4 worm cellular contexts compared by ENCODE assay signal in genomic region chrII:12459422-12459821, ce11.
TF ChIP-seq lines count a peak whose summit lies in the region.

TSS of gene tag-281 (plus strand) at chrII:12459761.

TF ChIP-seq in whole organism, L2 larva, 48 proteins besides CTCF, POLR2A, EP300 and RAD21 (continues in another document):
- peak; percentile 36 for TF ChIP-seq ztf-4 (tag; optimal IDR thresholded peaks at IDR 0.05; lab: Kevin White, UChicago)
- no peak for TF ChIP-seq aly-2 (tag; optimal IDR thresholded peaks at IDR 0.05; lab: Kevin White, UChicago)
- peak; percentile 40 for TF ChIP-seq nhr-129 (tag; optimal IDR thresholded peaks at IDR 0.05; lab: Kevin White, UChicago)
- peak; percentile 13 for TF ChIP-seq nhr-6 (tag; optimal IDR thresholded peaks at IDR 0.05; lab: Kevin White, UChicago)
- peak; percentile 99 for TF ChIP-seq gmeb-1 (tag; optimal IDR thresholded peaks at IDR 0.05; lab: Kevin White, UChicago)
- peak; percentile 82 for TF ChIP-seq crh-2 (tag; optimal IDR thresholded peaks at IDR 0.05; lab: Kevin White, UChicago)
- peak; percentile 85 for TF ChIP-seq snpc-4 (tag; optimal IDR thresholded peaks at IDR 0.05; lab: Kevin White, UChicago)
- TF ChIP-seq ama-1 (optimal IDR thresholded peaks at IDR 0.05; lab: Kevin White, UChicago), result no peak
- TF ChIP-seq egl-27 (tag; optimal IDR thresholded peaks at IDR 0.05; lab: Kevin White, UChicago), result peak; percentile 71
- no peak for TF ChIP-seq dmd-4 (tag; optimal IDR thresholded peaks at IDR 0.05; lab: Kevin White, UChicago)
- peak; percentile 82 for TF ChIP-seq sma-3 (GFP tag; optimal IDR thresholded peaks at IDR 0.05; lab: Kevin White, UChicago)
- peak; percentile 41 for TF ChIP-seq nhr-10 (tag; optimal IDR thresholded peaks at IDR 0.05; lab: Kevin White, UChicago)
- TF ChIP-seq sem-4 (tag; optimal IDR thresholded peaks at IDR 0.05; lab: Kevin White, UChicago), result peak; percentile 58
- TF ChIP-seq nhr-21 (tag; optimal IDR thresholded peaks at IDR 0.05; lab: Kevin White, UChicago), result peak; percentile 72
- peak; percentile 68 for TF ChIP-seq mab-5 (tag; optimal IDR thresholded peaks at IDR 0.05; lab: Kevin White, UChicago)
- no peak for TF ChIP-seq skn-1 (tag; optimal IDR thresholded peaks at IDR 0.05; lab: Kevin White, UChicago)
- TF ChIP-seq unc-55 (GFP tag; optimal IDR thresholded peaks at IDR 0.05; lab: Kevin White, UChicago), result peak; percentile 93
- peak; percentile 85 for TF ChIP-seq lin-13 (GFP tag; optimal IDR thresholded peaks at IDR 0.05; lab: Kevin White, UChicago)
- no peak for TF ChIP-seq ztf-11 (tag; optimal IDR thresholded peaks at IDR 0.05; lab: Kevin White, UChicago)
- TF ChIP-seq elt-1 (tag; optimal IDR thresholded peaks at IDR 0.05; lab: Kevin White, UChicago), result no peak
- TF ChIP-seq mdl-1 (tag; optimal IDR thresholded peaks at IDR 0.05; lab: Kevin White, UChicago), result peak in 1 of 2 experiments; percentile 14
- TF ChIP-seq fos-1 (tag; optimal IDR thresholded peaks at IDR 0.05; lab: Kevin White, UChicago), result no peak
- TF ChIP-seq lsy-2 (tag; optimal IDR thresholded peaks at IDR 0.05; lab: Kevin White, UChicago), result peak; percentile 86 to 92

TF ChIP-seq in whole organism, L4 larva, 104 proteins besides CTCF, POLR2A, EP300 and RAD21 (continues in another document):
- TF ChIP-seq lin-38 (GFP tag; IDR thresholded peaks at IDR 0.05; lab: Robert Waterston, UW), result peak; percentile 99
- TF ChIP-seq snpc-1.2 (GFP tag; IDR thresholded peaks at IDR 0.05; lab: Robert Waterston, UW), result no peak
- TF ChIP-seq F49E8.2 (tag; optimal IDR thresholded peaks at IDR 0.05; lab: Kevin White, UChicago; ENCODE audit: borderline replicate concordance), result no peak
- TF ChIP-seq mxl-2 (GFP tag; conservative IDR thresholded peaks at IDR 0.05; lab: Robert Waterston, UW), result no peak
- TF ChIP-seq saeg-2 (GFP tag; IDR thresholded peaks at IDR 0.05; lab: Robert Waterston, UW), result no peak
- TF ChIP-seq ZK546.5 (tag; optimal IDR thresholded peaks at IDR 0.05; lab: Kevin White, UChicago), result no peak
- no peak for TF ChIP-seq cey-2 (tag; optimal IDR thresholded peaks at IDR 0.05; lab: Kevin White, UChicago; ENCODE audit: borderline replicate concordance, insufficient read depth)
- no peak for TF ChIP-seq zip-2 (tag; optimal IDR thresholded peaks at IDR 0.05; lab: Kevin White, UChicago)
- TF ChIP-seq zag-1 (tag; optimal IDR thresholded peaks at IDR 0.05; lab: Kevin White, UChicago), result no peak
- TF ChIP-seq set-16 (GFP tag; IDR thresholded peaks at IDR 0.05; lab: Robert Waterston, UW), result no peak
- no peak for TF ChIP-seq spr-3 (GFP tag; optimal IDR thresholded peaks at IDR 0.05; lab: Kevin White, UChicago)
- peak; percentile 60; the same call in 1 of the 2 replicates for TF ChIP-seq zfp-3 (GFP tag; conservative IDR thresholded peaks at IDR 0.05; lab: Robert Waterston, UW)
- no peak for TF ChIP-seq R02D3.7 (tag; optimal IDR thresholded peaks at IDR 0.05; lab: Kevin White, UChicago)
- TF ChIP-seq unc-39 (tag; optimal IDR thresholded peaks at IDR 0.05; lab: Kevin White, UChicago), result no peak
- 0 out of 2 replicates have a peak, but pooled peaks have one; percentile 50 for TF ChIP-seq dmd-9 (GFP tag; IDR thresholded peaks at IDR 0.05; lab: Robert Waterston, UW)
- TF ChIP-seq attf-4 (tag; optimal IDR thresholded peaks at IDR 0.05; lab: Kevin White, UChicago), result no peak
- no peak for TF ChIP-seq dmd-8 (GFP tag; IDR thresholded peaks at IDR 0.05; lab: Robert Waterston, UW)
- no peak for TF ChIP-seq gei-8 (GFP tag; optimal IDR thresholded peaks at IDR 0.05; lab: Kevin White, UChicago)
- TF ChIP-seq ctbp-1 (GFP tag; IDR thresholded peaks at IDR 0.05; lab: Robert Waterston, UW), result no peak
- no peak for TF ChIP-seq php-3 (GFP tag; IDR thresholded peaks at IDR 0.05; lab: Robert Waterston, UW)
- no peak for TF ChIP-seq nhr-25 (tag; optimal IDR thresholded peaks at IDR 0.05; lab: Kevin White, UChicago; ENCODE audit: borderline replicate concordance, insufficient read depth)
- TF ChIP-seq ceh-62 (tag; optimal IDR thresholded peaks at IDR 0.05; lab: Kevin White, UChicago), result no peak
- peak; percentile 85 for TF ChIP-seq mes-2 (tag; optimal IDR thresholded peaks at IDR 0.05; lab: Kevin White, UChicago; ENCODE audit: poor library complexity, severe bottlenecking)

TF ChIP-seq in whole organism, late embryonic, 69 proteins besides CTCF, POLR2A, EP300 and RAD21 (continues in another document):
- TF ChIP-seq ceh-22 (tag; optimal IDR thresholded peaks at IDR 0.05; lab: Kevin White, UChicago) (no peak), elt-4 (tag; optimal IDR thresholded peaks at IDR 0.05; lab: Kevin White, UChicago) (no peak), ceh-6 (GFP tag; optimal IDR thresholded peaks at IDR 0.05; lab: Kevin White, UChicago) (no peak), tbx-7 (tag; optimal IDR thresholded peaks at IDR 0.05; lab: Kevin White, UChicago) (no peak), ama-1 (optimal IDR thresholded peaks at IDR 0.05; lab: Kevin White, UChicago) (no peak), dve-1 (tag; optimal IDR thresholded peaks at IDR 0.05; lab: Kevin White, UChicago) (no peak), ceh-31 (tag; optimal IDR thresholded peaks at IDR 0.05; lab: Kevin White, UChicago) (peak; percentile 15), sdc-2 (tag; optimal IDR thresholded peaks at IDR 0.05; lab: Kevin White, UChicago) (no peak), ets-4 (tag; optimal IDR thresholded peaks at IDR 0.05; lab: Kevin White, UChicago) (no peak), pros-1 (tag; optimal IDR thresholded peaks at IDR 0.05; lab: Kevin White, UChicago) (no peak), unc-55 (GFP tag; optimal IDR thresholded peaks at IDR 0.05; lab: Kevin White, UChicago) (no peak), rnt-1 (tag; optimal IDR thresholded peaks at IDR 0.05; lab: Kevin White, UChicago) (no peak), elt-2 (tag; optimal IDR thresholded peaks at IDR 0.05; lab: Kevin White, UChicago) (no peak), sox-4 (tag; optimal IDR thresholded peaks at IDR 0.05; lab: Kevin White, UChicago) (no peak), ceh-48 (tag; optimal IDR thresholded peaks at IDR 0.05; lab: Kevin White, UChicago) (peak; percentile 3), K02D7.2 (tag; optimal IDR thresholded peaks at IDR 0.05; lab: Kevin White, UChicago) (no peak), pax-1 (tag; optimal IDR thresholded peaks at IDR 0.05; lab: Kevin White, UChicago) (peak; percentile 6), ceh-34 (tag; optimal IDR thresholded peaks at IDR 0.05; lab: Kevin White, UChicago) (peak; percentile 12), fax-1 (tag; optimal IDR thresholded peaks at IDR 0.05; lab: Kevin White, UChicago) (no peak), odd-2 (tag; optimal IDR thresholded peaks at IDR 0.05; lab: Kevin White, UChicago) (no peak), mec-3 (tag; optimal IDR thresholded peaks at IDR 0.05; lab: Kevin White, UChicago; ENCODE audit: borderline replicate concordance) (no peak), nfya-1 (tag; optimal IDR thresholded peaks at IDR 0.05; lab: Kevin White, UChicago) (peak; percentile 68), zip-5 (tag; optimal IDR thresholded peaks at IDR 0.05; lab: Kevin White, UChicago) (no peak), ahr-1 (tag; optimal IDR thresholded peaks at IDR 0.05; lab: Kevin White, UChicago) (no peak), eyg-1 (tag; optimal IDR thresholded peaks at IDR 0.05; lab: Kevin White, UChicago) (no peak), C38D4.7 (GFP tag; optimal IDR thresholded peaks at IDR 0.05; lab: Kevin White, UChicago) (no peak), ceh-45 (GFP tag; IDR thresholded peaks at IDR 0.05; lab: Robert Waterston, UW) (no peak), hlh-13 (GFP tag; optimal IDR thresholded peaks at IDR 0.05; lab: Kevin White, UChicago) (no peak)

TF ChIP-seq in whole organism, mixed stage, embryonic, 35 proteins besides CTCF, POLR2A, EP300 and RAD21:
- TF ChIP-seq mep-1 (tag; optimal IDR thresholded peaks at IDR 0.05; lab: Kevin White, UChicago) (peak; percentile 72), ceh-39 (tag; optimal IDR thresholded peaks at IDR 0.05; lab: Kevin White, UChicago) (peak; percentile 37), snpc-4 (tag; optimal IDR thresholded peaks at IDR 0.05; lab: Kevin White, UChicago) (no peak), ceh-43 (GFP tag; optimal IDR thresholded peaks at IDR 0.05; lab: Kevin White, UChicago) (no peak), lsy-2 (tag; optimal IDR thresholded peaks at IDR 0.05; lab: Kevin White, UChicago) (peak; percentile 82), pha-4 (tag; optimal IDR thresholded peaks at IDR 0.05; lab: Kevin White, UChicago) (peak; percentile 17), blmp-1 (tag; optimal IDR thresholded peaks at IDR 0.05; lab: Kevin White, UChicago) (no peak), flh-1 (GFP tag; optimal IDR thresholded peaks at IDR 0.05; lab: Kevin White, UChicago) (no peak), nhr-237 (tag; optimal IDR thresholded peaks at IDR 0.05; lab: Kevin White, UChicago) (peak; percentile 54), lin-13 (tag; optimal IDR thresholded peaks at IDR 0.05; lab: Kevin White, UChicago) (peak; percentile 9), lin-32 (GFP tag; optimal IDR thresholded peaks at IDR 0.05; lab: Kevin White, UChicago) (no peak), ces-1 (GFP tag; optimal IDR thresholded peaks at IDR 0.05; lab: Kevin White, UChicago) (peak; percentile 70), nhr-12 (tag; optimal IDR thresholded peaks at IDR 0.05; lab: Kevin White, UChicago) (no peak), tbx-8 (GFP tag; optimal IDR thresholded peaks at IDR 0.05; lab: Kevin White, UChicago) (no peak), mls-2 (tag; optimal IDR thresholded peaks at IDR 0.05; lab: Kevin White, UChicago) (no peak), sptf-1 (tag; optimal IDR thresholded peaks at IDR 0.05; lab: Kevin White, UChicago) (peak; percentile 25), nhr-2 (tag; optimal IDR thresholded peaks at IDR 0.05; lab: Kevin White, UChicago) (peak; percentile 38), sem-2 (GFP tag; optimal IDR thresholded peaks at IDR 0.05; lab: Kevin White, UChicago) (no peak)
